Worm (Caenorhabditis elegans): ENCODE results near the gene C05C10.8.

Gene C05C10.8

ce11 chrII:9936859-9937258 lies 19.1 kb upstream of the C05C10.8 start, which contains the start of gene C05C10.3:
C05C10.3 (minus strand) TSS chrII:9936893.
- no peak for TF ChIP-seq Y56A3A.18 (GFP tag; IDR thresholded peaks at IDR 0.05)
- TF ChIP-seq atf-7 (tag; optimal IDR thresholded peaks at IDR 0.05), result no peak
- no peak for TF ChIP-seq ztf-26 (tag; optimal IDR thresholded peaks at IDR 0.05)
- TF ChIP-seq Y67H2A.10 (GFP tag; conservative IDR thresholded peaks at IDR 0.05), result no peak
- TF ChIP-seq dox-1 (GFP tag; IDR thresholded peaks at IDR 0.05), result 0 out of 2 replicates have a peak, but pooled peaks have one; percentile 4
- TF ChIP-seq Y95B8A.8 (GFP tag; IDR thresholded peaks at IDR 0.05), result no peak
- TF ChIP-seq efl-1 (GFP tag; optimal IDR thresholded peaks at IDR 0.05), result no peak
- 0 out of 2 replicates have a peak, but pooled peaks have one; percentile 48 for TF ChIP-seq ekl-4 (GFP tag; IDR thresholded peaks at IDR 0.05)
- no peak for TF ChIP-seq B0261.1 (tag; optimal IDR thresholded peaks at IDR 0.05)
- no peak for TF ChIP-seq F57A8.1 (GFP tag; optimal IDR thresholded peaks at IDR 0.05)
- no peak for TF ChIP-seq B0019.2 (GFP tag; conservative IDR thresholded peaks at IDR 0.05)
- no peak for TF ChIP-seq aptf-3 (GFP tag; IDR thresholded peaks at IDR 0.05)
- TF ChIP-seq ceh-79 (tag; optimal IDR thresholded peaks at IDR 0.05), result no peak
- TF ChIP-seq Y53F4B.3 (GFP tag; IDR thresholded peaks at IDR 0.05), result no peak

ce11 chrII:9935664-9936063 lies 17.9 kb upstream of the C05C10.8 start:
- no peak for TF ChIP-seq egl-18 (GFP tag; IDR thresholded peaks at IDR 0.05)
- no peak for TF ChIP-seq chd-7 (tag; optimal IDR thresholded peaks at IDR 0.05)
- peak; percentile 4 for TF ChIP-seq ama-1 (optimal IDR thresholded peaks at IDR 0.05)
- no peak for TF ChIP-seq ama-1 (GFP tag; optimal IDR thresholded peaks at IDR 0.05)

- no peak for TF ChIP-seq lsl-1 (GFP tag; optimal IDR thresholded peaks at IDR 0.05)
- peak; percentile 6 for TF ChIP-seq nhr-80 (tag; optimal IDR thresholded peaks at IDR 0.05)
- TF ChIP-seq nfyb-1 (GFP tag; IDR thresholded peaks at IDR 0.05), result 0 out of 2 replicates have a peak, but pooled peaks have one; percentile 11
Observed at ce11 chrII:9935044-9935599, 17.3 kb upstream of the C05C10.8 start.

- TF ChIP-seq ekl-4 (GFP tag; IDR thresholded peaks at IDR 0.05), result peak; percentile 56
- TF ChIP-seq Y79H2A.3 (GFP tag; conservative IDR thresholded peaks at IDR 0.05), result no peak
- 0 out of 2 replicates have a peak, but pooled peaks have one; percentile 28 for TF ChIP-seq mcd-1 (GFP tag; IDR thresholded peaks at IDR 0.05)
- TF ChIP-seq ceh-100 (GFP tag; IDR thresholded peaks at IDR 0.05), result no peak
- peak; percentile 69; the same call in 1 of the 2 replicates for TF ChIP-seq aptf-3 (GFP tag; IDR thresholded peaks at IDR 0.05)
- TF ChIP-seq chd-7 (tag; optimal IDR thresholded peaks at IDR 0.05), result peak; percentile 63
- TF ChIP-seq egl-44 (GFP tag; IDR thresholded peaks at IDR 0.05), result no peak
- TF ChIP-seq hmg-1.2 (GFP tag; IDR thresholded peaks at IDR 0.05), result peak; percentile 20; the same call in 1 of the 2 replicates
- peak; percentile 42 for TF ChIP-seq F52B5.7 (tag; optimal IDR thresholded peaks at IDR 0.05)
- TF ChIP-seq madf-3 (GFP tag; IDR thresholded peaks at IDR 0.05), result peak; percentile 71; the same call in 1 of the 2 replicates
- no peak for TF ChIP-seq Y95B8A.8 (GFP tag; IDR thresholded peaks at IDR 0.05)
- peak; percentile 72; the same call in 1 of the 2 replicates for TF ChIP-seq cebp-2 (GFP tag; IDR thresholded peaks at IDR 0.05)
- 0 out of 2 replicates have a peak, but pooled peaks have one; percentile 10 for TF ChIP-seq Y53G8AR.9 (GFP tag; conservative IDR thresholded peaks at IDR 0.05)
- peak; percentile 49 for TF ChIP-seq zim-3 (tag; optimal IDR thresholded peaks at IDR 0.05)
- TF ChIP-seq Y56A3A.18 (GFP tag; IDR thresholded peaks at IDR 0.05), result peak; percentile 70; the same call in 1 of the 2 replicates
- TF ChIP-seq let-607 (tag; optimal IDR thresholded peaks at IDR 0.05), result peak in 1 of 2 experiments; percentile 16
- no peak for TF ChIP-seq Y53F4B.3 (GFP tag; IDR thresholded peaks at IDR 0.05)
Observed at ce11 chrII:9934570-9934969, 16.8 kb upstream of the C05C10.8 start.

ce11 chrII:9933947-9934383 lies 16.2 kb upstream of the C05C10.8 start:
- TF ChIP-seq nhr-27 (tag; optimal IDR thresholded peaks at IDR 0.05) (no peak), lir-1 (GFP tag; conservative IDR thresholded peaks at IDR 0.05) (no peak), Y56A3A.18 (GFP tag; IDR thresholded peaks at IDR 0.05) (peak; percentile 45; the same call in 1 of the 2 replicates), egl-44 (GFP tag; IDR thresholded peaks at IDR 0.05) (no peak), athp-1 (tag; optimal IDR thresholded peaks at IDR 0.05) (no peak), F10E7.11 (tag; optimal IDR thresholded peaks at IDR 0.05) (no peak), Y79H2A.3 (GFP tag; conservative IDR thresholded peaks at IDR 0.05) (no peak), C06A6.2 (GFP tag; conservative IDR thresholded peaks at IDR 0.05) (no peak), Y53F4B.3 (GFP tag; IDR thresholded peaks at IDR 0.05) (no peak), ceh-27 (GFP tag; optimal IDR thresholded peaks at IDR 0.05) (no peak), repo-1 (tag; optimal IDR thresholded peaks at IDR 0.05) (peak; percentile 90), zfh-2 (GFP tag; conservative IDR thresholded peaks at IDR 0.05) (no peak), ccch-3 (GFP tag; optimal IDR thresholded peaks at IDR 0.05) (no peak), rpc-1 (optimal IDR thresholded peaks at IDR 0.05) (no peak), rpc-1 (tag; optimal IDR thresholded peaks at IDR 0.05) (no peak)
